Fruit fly (Drosophila melanogaster) Kc167 (cell line): ENCODE results near the gene Dhc1.

Source experiments
- Myc ChIP-seq: fragments of >200 bp; optimal IDR thresholded peaks from 2 replicates; lab custom pipeline; 2017; ENCODE audit warnings: missing external identifiers
- Sin3A ChIP-seq: fragments of >200 bp; optimal IDR thresholded peaks from 2 replicates; lab custom pipeline; 2018; ENCODE audit warnings: missing external identifiers
- h ChIP-seq: fragments of >200 bp; optimal IDR thresholded peaks from 3 replicates; lab custom pipeline; 2018; ENCODE audit warnings: missing external identifiers
- insv ChIP-seq: fragments of >200 bp; optimal IDR thresholded peaks from 3 replicates; lab custom pipeline; 2018; ENCODE audit warnings: missing external identifiers
- psq ChIP-seq: fragments of >200 bp; optimal IDR thresholded peaks from 2 replicates; lab custom pipeline; 2017; ENCODE audit warnings: missing external identifiers
- ttk ChIP-seq: sonication (Bioruptor generic); optimal IDR thresholded peaks from 2 replicates; lab custom pipeline; 2017; ENCODE audit warnings: missing external identifiers

Gene Dhc1

dm6 chr3R:9626266-9626665 lies 48.2 kb downstream of the Dhc1 start:
- no peak for TF ChIP-seq h (lab: Kevin White, UChicago)
- TF ChIP-seq ttk (lab: Kevin White, UChicago): no peak
- TF ChIP-seq Sin3A (lab: Kevin White, UChicago): no peak
- TF ChIP-seq insv (lab: Kevin White, UChicago): no peak
- TF ChIP-seq psq: no peak
- TF ChIP-seq Myc (lab: Kevin White, UChicago): no peak

dm6 chr3R:9625443-9625842 lies 49.0 kb downstream of the Dhc1 start:
- TF ChIP-seq ttk (lab: Kevin White, UChicago): no peak
- no peak for TF ChIP-seq psq
- TF ChIP-seq Sin3A (lab: Kevin White, UChicago): no peak
- TF ChIP-seq insv (lab: Kevin White, UChicago): no peak
- TF ChIP-seq Myc (lab: Kevin White, UChicago): no peak
- no peak for TF ChIP-seq h (lab: Kevin White, UChicago)

- TF ChIP-seq insv (lab: Kevin White, UChicago) (no peak), h (lab: Kevin White, UChicago) (no peak), Myc (lab: Kevin White, UChicago) (no peak), psq (no peak)
Measured at dm6 chr3R:9620278-9620677, 54.2 kb downstream of the Dhc1 start.

dm6 chr3R:9618331-9618730 lies 56.1 kb downstream of the Dhc1 start:
- TF ChIP-seq ttk (lab: Kevin White, UChicago) (no peak), insv (lab: Kevin White, UChicago) (no peak), h (lab: Kevin White, UChicago) (no peak), Myc (lab: Kevin White, UChicago) (no peak), Sin3A (lab: Kevin White, UChicago) (no peak), psq (no peak)

- TF ChIP-seq Myc (lab: Kevin White, UChicago) (no peak), Sin3A (lab: Kevin White, UChicago) (no peak), ttk (lab: Kevin White, UChicago) (no peak), insv (lab: Kevin White, UChicago) (no peak), h (lab: Kevin White, UChicago) (no peak), psq (no peak)
Measured at dm6 chr3R:9613124-9613523, 61.3 kb downstream of the Dhc1 start.

dm6 chr3R:9612217-9612616 lies 62.2 kb downstream of the Dhc1 start:
- TF ChIP-seq Sin3A (lab: Kevin White, UChicago) (no peak), Myc (lab: Kevin White, UChicago) (no peak), insv (lab: Kevin White, UChicago) (no peak), ttk (lab: Kevin White, UChicago) (no peak), h (lab: Kevin White, UChicago) (no peak), psq (no peak)

- no peak for TF ChIP-seq Sin3A (lab: Kevin White, UChicago)
- no peak for TF ChIP-seq Myc (lab: Kevin White, UChicago)
- no peak for TF ChIP-seq psq
- TF ChIP-seq insv (lab: Kevin White, UChicago): no peak
- TF ChIP-seq h (lab: Kevin White, UChicago): no peak
- no peak for TF ChIP-seq ttk (lab: Kevin White, UChicago)
Measured at dm6 chr3R:9608206-9608605, 66.2 kb downstream of the Dhc1 start.

dm6 chr3R:9606913-9607804 lies 67.3 kb downstream of the Dhc1 start:
- no peak for TF ChIP-seq insv (lab: Kevin White, UChicago)
- no peak for TF ChIP-seq Sin3A (lab: Kevin White, UChicago)
- TF ChIP-seq psq: no peak
- TF ChIP-seq h (lab: Kevin White, UChicago): no peak
- no peak for TF ChIP-seq ttk (lab: Kevin White, UChicago)
- no peak for TF ChIP-seq Myc (lab: Kevin White, UChicago)

dm6 chr3R:9605084-9605483 lies 69.4 kb downstream of the Dhc1 start:
- no peak for TF ChIP-seq Sin3A (lab: Kevin White, UChicago)
- no peak for TF ChIP-seq ttk (lab: Kevin White, UChicago)
- TF ChIP-seq insv (lab: Kevin White, UChicago): no peak
- no peak for TF ChIP-seq Myc (lab: Kevin White, UChicago)
- TF ChIP-seq psq: no peak
- no peak for TF ChIP-seq h (lab: Kevin White, UChicago)

dm6 chr3R:9604445-9605020 lies 69.9 kb downstream of the Dhc1 start:
- TF ChIP-seq Sin3A (lab: Kevin White, UChicago) (no peak), Myc (lab: Kevin White, UChicago) (no peak), ttk (lab: Kevin White, UChicago) (no peak)

- TF ChIP-seq Sin3A (lab: Kevin White, UChicago): no peak
- TF ChIP-seq insv (lab: Kevin White, UChicago): no peak
- no peak for TF ChIP-seq Myc (lab: Kevin White, UChicago)
- no peak for TF ChIP-seq psq
- no peak for TF ChIP-seq h (lab: Kevin White, UChicago)
- no peak for TF ChIP-seq ttk (lab: Kevin White, UChicago)
Measured at dm6 chr3R:9603022-9603942, 71.2 kb downstream of the Dhc1 start.
